Worm (Caenorhabditis elegans): ENCODE measurements around the gene F19F10.14.

DNA sequence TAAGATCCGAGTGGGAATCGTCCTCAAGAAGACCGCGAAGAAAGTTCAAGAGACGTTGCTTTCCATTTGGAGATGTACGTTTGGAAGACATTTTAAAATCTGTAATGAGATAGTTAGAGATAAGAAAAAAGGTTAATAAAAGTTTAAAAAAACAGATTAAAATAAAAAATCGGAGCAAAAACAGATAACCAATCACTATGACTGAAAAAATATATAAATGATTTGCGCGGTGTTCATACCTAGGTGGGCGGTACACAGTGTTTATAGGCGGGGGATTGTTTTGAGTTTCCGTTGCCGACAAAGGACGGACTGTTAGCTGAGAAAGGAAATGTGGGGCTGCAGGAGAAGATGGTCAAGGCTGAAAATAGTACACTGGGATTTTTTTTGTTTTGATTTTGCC lies 12.2 kb downstream of the F19F10.14 start, which contains the start of gene ets-7:
- TF ChIP-seq nhr-77 (tag; optimal IDR thresholded peaks at IDR 0.05) (no peak), zag-1 (tag; optimal IDR thresholded peaks at IDR 0.05) (no peak), pha-4 (tag; optimal IDR thresholded peaks at IDR 0.05) (no peak), ztf-4 (tag; optimal IDR thresholded peaks at IDR 0.05) (no peak)
